Worm (Caenorhabditis elegans): ENCODE measurements around the gene F14D2.5.

ce11 chrII:3296644-3297043 lies 43.7 kb upstream of the F14D2.5 start, which contains the start of gene btb-16:
- TF ChIP-seq dao-5 (tag; optimal IDR thresholded peaks at IDR 0.05) (no peak), him-1 (tag; optimal IDR thresholded peaks at IDR 0.05) (no peak), W03F9.2 (tag; optimal IDR thresholded peaks at IDR 0.05) (no peak)

Measured in whole organism, L4/young adult.